Worm (Caenorhabditis elegans): ENCODE results near the gene sre-8.

sre-8 gene

DNA sequence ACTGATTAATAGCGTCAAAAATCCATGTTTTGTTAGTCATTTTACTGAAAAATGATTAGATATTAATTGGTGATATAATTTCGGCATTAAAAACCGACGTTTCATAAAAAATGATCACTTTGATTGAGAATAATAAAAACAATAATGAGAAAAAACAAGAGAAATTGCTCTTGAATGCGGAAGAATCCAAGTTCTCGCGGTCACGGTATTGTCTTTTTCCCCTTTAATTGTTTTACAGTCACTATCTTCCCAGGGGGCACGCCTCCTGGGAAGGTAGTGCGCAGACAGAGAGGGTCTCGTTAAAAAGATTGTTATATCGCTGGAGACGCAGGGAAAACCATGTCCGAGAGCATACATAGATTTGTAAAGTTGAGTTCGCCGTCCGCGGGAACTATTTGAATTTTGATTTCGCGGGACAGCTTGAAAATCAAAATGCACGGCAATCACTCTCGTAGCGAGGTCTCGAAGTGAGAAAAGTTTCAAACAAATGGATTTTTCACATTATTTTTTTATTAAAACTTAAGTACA lies 36.8 kb downstream of the sre-8 start, which contains the start of gene F14D7.2:
Gene F14D7.2 (minus strand): TSS at position 51 of the 528 bp plus-strand sequence.
- TF ChIP-seq pag-3 (tag; optimal IDR thresholded peaks at IDR 0.05; ENCODE audit: borderline replicate concordance) (no peak), rnt-1 (tag; optimal IDR thresholded peaks at IDR 0.05) (no peak), gmeb-2 (tag; optimal IDR thresholded peaks at IDR 0.05) (no peak), ceh-18 (tag; optimal IDR thresholded peaks at IDR 0.05) (no peak), ceh-48 (tag; optimal IDR thresholded peaks at IDR 0.05) (no peak), unc-86 (tag; optimal IDR thresholded peaks at IDR 0.05) (no peak), hlh-8 (tag; optimal IDR thresholded peaks at IDR 0.05) (no peak), Y22D7AL.16 (tag; optimal IDR thresholded peaks at IDR 0.05) (no peak), C38D4.7 (GFP tag; optimal IDR thresholded peaks at IDR 0.05) (no peak), sox-2 (GFP tag; IDR thresholded peaks at IDR 0.05) (no peak), pha-2 (tag; optimal IDR thresholded peaks at IDR 0.05) (no peak), ceh-14 (tag; optimal IDR thresholded peaks at IDR 0.05) (no peak), sdc-2 (tag; optimal IDR thresholded peaks at IDR 0.05) (no peak), unc-42 (tag; optimal IDR thresholded peaks at IDR 0.05) (no peak), ztf-16 (tag; optimal IDR thresholded peaks at IDR 0.05) (no peak), ceh-6 (GFP tag; optimal IDR thresholded peaks at IDR 0.05) (no peak), hlh-30 (tag; optimal IDR thresholded peaks at IDR 0.05; ENCODE audit: insufficient read depth) (no peak), lin-11 (tag; optimal IDR thresholded peaks at IDR 0.05) (no peak)

DNA sequence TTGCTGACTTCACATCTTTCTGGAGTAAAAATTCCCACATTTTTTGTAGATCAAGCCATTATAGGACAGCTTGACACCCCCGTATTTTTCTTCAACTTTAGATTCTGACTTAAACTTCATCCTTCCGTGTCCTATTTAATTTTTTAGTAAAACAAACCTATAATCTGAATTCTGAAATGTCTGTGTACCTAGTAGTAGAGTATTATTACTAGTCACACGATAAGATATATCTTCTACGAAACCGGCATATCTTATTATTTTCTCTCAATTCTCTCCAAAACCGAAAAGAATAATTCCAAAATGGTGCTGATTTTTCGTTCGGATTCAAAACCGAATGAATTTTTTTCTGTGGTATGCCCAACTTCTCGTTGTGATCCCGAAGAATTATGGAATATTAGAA lies 37.5 kb downstream of the sre-8 start, which contains the start of gene F14D7.9:
Gene F14D7.9 (plus strand): TSS at position 301 of the 400 bp plus-strand sequence.
- TF ChIP-seq nhr-11 (tag; optimal IDR thresholded peaks at IDR 0.05) (no peak), pha-4 (tag; optimal IDR thresholded peaks at IDR 0.05) (no peak), hlh-6 (tag; optimal IDR thresholded peaks at IDR 0.05) (no peak), unc-42 (tag; optimal IDR thresholded peaks at IDR 0.05) (no peak), ceh-9 (tag; optimal IDR thresholded peaks at IDR 0.05) (no peak), lim-6 (tag; optimal IDR thresholded peaks at IDR 0.05) (no peak), T23F11.4 (GFP tag; optimal IDR thresholded peaks at IDR 0.05) (no peak), elt-4 (tag; optimal IDR thresholded peaks at IDR 0.05) (no peak), ref-2 (tag; optimal IDR thresholded peaks at IDR 0.05) (no peak), pha-2 (tag; optimal IDR thresholded peaks at IDR 0.05) (no peak), hlh-15 (tag; optimal IDR thresholded peaks at IDR 0.05) (no peak), K09A11.1 (tag; optimal IDR thresholded peaks at IDR 0.05; ENCODE audit: insufficient read depth) (no peak), odd-2 (tag; optimal IDR thresholded peaks at IDR 0.05) (no peak), C08G9.2 (tag; optimal IDR thresholded peaks at IDR 0.05) (no peak)

DNA sequence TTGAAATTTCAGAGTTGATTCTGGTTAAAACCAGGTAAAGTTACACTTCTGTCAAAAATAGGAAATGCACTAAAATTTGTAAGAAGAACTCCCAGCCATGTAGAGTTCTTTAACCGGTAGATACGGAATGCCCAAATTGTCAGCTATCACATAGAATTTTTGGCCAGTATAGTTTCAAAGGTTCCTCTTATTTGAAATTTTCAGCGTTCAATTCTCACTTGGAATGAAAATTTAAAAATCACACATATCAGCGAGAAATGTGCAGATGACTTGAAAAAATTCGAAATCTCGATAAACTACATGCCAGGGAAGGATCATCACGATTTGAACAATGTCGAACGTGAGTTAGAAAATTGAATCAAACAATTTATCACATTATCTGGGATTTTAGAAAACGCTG lies 39.6 kb downstream of the sre-8 start, which contains the start of gene F14D7.3:
Gene F14D7.3 (plus strand): TSS at position 301 of the 400 bp plus-strand sequence.
- TF ChIP-seq sox-2 (GFP tag; IDR thresholded peaks at IDR 0.05): no peak
- TF ChIP-seq madf-2 (tag; optimal IDR thresholded peaks at IDR 0.05): no peak
- TF ChIP-seq elt-2 (tag; optimal IDR thresholded peaks at IDR 0.05): no peak
- no peak for TF ChIP-seq pat-9 (tag; optimal IDR thresholded peaks at IDR 0.05)
- TF ChIP-seq F13H6.1 (tag; optimal IDR thresholded peaks at IDR 0.05): no peak
- TF ChIP-seq syd-9 (tag; optimal IDR thresholded peaks at IDR 0.05): no peak
- TF ChIP-seq tbx-2 (tag; optimal IDR thresholded peaks at IDR 0.05): no peak

DNA sequence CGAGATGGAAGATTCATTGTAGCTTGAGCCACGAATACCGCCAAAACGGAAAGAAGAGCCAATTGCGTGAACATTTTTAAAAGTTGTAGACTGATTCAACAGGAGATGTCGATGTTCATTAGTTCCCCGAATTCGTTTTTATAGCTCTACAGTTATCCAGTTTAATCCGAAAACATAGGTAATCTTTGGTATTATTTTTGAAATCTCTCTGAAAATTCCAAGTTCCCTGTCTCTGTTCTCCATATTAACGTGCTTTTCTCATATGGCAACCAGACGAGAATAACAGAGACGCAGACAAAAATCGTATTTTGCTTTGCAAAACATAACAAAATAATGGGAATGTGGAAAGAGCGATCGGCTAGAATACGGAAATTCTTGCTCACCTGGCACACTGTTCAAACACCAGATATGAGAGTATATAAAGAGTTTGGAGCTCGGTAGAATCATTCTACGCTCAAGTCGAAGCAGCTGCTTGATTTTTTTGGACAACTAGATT lies 42.7 kb downstream of the sre-8 start, which contains the start of the genes spig-3 and F14D7.12:
Gene spig-3 (minus strand): TSS at position 101 of the 496 bp plus-strand sequence.
Gene F14D7.12 (plus strand): TSS at position 446 of the 496 bp plus-strand sequence.
- no peak for TF ChIP-seq ceh-24 (tag; optimal IDR thresholded peaks at IDR 0.05)
- TF ChIP-seq dmd-4 (tag; optimal IDR thresholded peaks at IDR 0.05; ENCODE audit: borderline replicate concordance): no peak
- no peak for TF ChIP-seq ceh-9 (tag; optimal IDR thresholded peaks at IDR 0.05)
- no peak for TF ChIP-seq pha-4 (tag; optimal IDR thresholded peaks at IDR 0.05)
- TF ChIP-seq rnt-1 (tag; optimal IDR thresholded peaks at IDR 0.05): no peak
- no peak for TF ChIP-seq pha-2 (tag; optimal IDR thresholded peaks at IDR 0.05)
- TF ChIP-seq elt-2 (tag; optimal IDR thresholded peaks at IDR 0.05): no peak
- TF ChIP-seq nhr-11 (tag; optimal IDR thresholded peaks at IDR 0.05): no peak
